Fruit fly (Drosophila melanogaster): Measurements from ENCODE around the gene krz.

The krz gene

dm6 chr3R:32006330-32006729 is 45.5 kb downstream of the krz start:
- no peak for TF ChIP-seq sage (GFP tag; optimal IDR thresholded peaks at IDR 0.05)
- TF ChIP-seq N (GFP tag; optimal IDR thresholded peaks at IDR 0.05), result no peak
- TF ChIP-seq foxo (GFP tag; optimal IDR thresholded peaks at IDR 0.05), result no peak
- TF ChIP-seq h (GFP tag; optimal IDR thresholded peaks at IDR 0.05), result no peak
- TF ChIP-seq jim (GFP tag; optimal IDR thresholded peaks at IDR 0.05), result no peak
- TF ChIP-seq Sp1 (GFP tag; optimal IDR thresholded peaks at IDR 0.05), result no peak
- TF ChIP-seq HLH106 (tag; optimal IDR thresholded peaks at IDR 0.05), result no peak
- TF ChIP-seq woc (GFP tag; optimal IDR thresholded peaks at IDR 0.05), result no peak
- TF ChIP-seq CG32264 (GFP tag; optimal IDR thresholded peaks at IDR 0.05), result no peak

Data from whole organism, wandering third instar larva.